Worm (Caenorhabditis elegans): ENCODE results near the gene srxa-7.

Gene srxa-7

DNA sequence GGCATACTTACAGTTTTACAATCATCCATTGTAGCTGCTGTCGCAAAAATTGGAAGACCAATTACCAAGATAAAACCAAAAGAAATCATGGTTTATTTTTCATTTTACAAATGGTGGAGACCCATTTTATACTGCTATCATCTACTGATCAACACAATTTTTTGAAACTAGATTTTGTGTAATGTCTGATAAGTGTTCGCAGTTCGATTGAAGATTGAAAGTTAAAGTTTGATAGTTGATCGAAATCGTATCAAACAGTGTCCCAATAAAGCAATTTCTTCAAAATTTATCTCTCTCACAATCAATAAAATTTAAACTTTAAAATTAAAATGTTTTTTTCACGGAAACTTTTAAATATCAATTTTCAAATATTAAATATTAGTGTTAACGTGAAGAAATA lies 36.2 kb upstream of the srxa-7 start, which contains the start of gene T13F3.6:
Gene T13F3.6 (minus strand): TSS at position 101 of the 400 bp plus-strand sequence.
- no peak for TF ChIP-seq nhr-111 (GFP tag; optimal IDR thresholded peaks at IDR 0.05)
- TF ChIP-seq dpl-1 (GFP tag; optimal IDR thresholded peaks at IDR 0.05), result no peak
- no peak for TF ChIP-seq madf-5 (GFP tag; IDR thresholded peaks at IDR 0.05)
- no peak for TF ChIP-seq D1046.2 (GFP tag; IDR thresholded peaks at IDR 0.05)
- no peak for TF ChIP-seq F44E2.7 (GFP tag; IDR thresholded peaks at IDR 0.05)
- TF ChIP-seq aha-1 (tag), result no peak

DNA sequence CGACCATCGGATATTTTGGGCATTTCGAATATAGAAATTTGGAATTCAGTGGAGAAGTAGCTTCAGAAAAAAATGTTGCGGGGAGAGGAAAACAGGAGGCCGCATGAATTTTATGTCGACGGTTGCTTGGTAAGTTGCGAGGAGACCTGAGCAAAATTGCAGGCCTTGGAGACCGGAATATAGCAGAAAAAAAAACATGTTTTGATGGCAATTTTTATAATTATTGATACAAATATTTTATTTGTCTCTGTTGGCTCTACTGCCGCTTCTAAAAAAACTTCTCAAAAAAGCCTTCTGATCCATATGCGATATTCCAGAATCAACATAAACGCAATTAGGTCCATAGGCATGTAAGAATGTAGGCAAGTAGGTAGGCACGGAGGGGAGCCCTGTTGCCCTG lies 32.0 kb upstream of the srxa-7 start, which contains the start of gene pacl-1:
Gene pacl-1 (minus strand): TSS at position 101 of the 400 bp plus-strand sequence.
- no peak for TF ChIP-seq ceh-62 (tag; optimal IDR thresholded peaks at IDR 0.05)
- TF ChIP-seq ZK337.2 (GFP tag; IDR thresholded peaks at IDR 0.05), result no peak
- TF ChIP-seq ceh-44 (GFP tag; IDR thresholded peaks at IDR 0.05), result no peak
- TF ChIP-seq egl-27 (tag; optimal IDR thresholded peaks at IDR 0.05), result no peak
- no peak for TF ChIP-seq hlh-11 (tag; optimal IDR thresholded peaks at IDR 0.05)
- TF ChIP-seq Y5F2A.4 (GFP tag; optimal IDR thresholded peaks at IDR 0.05), result no peak
- TF ChIP-seq lin-13 (GFP tag; optimal IDR thresholded peaks at IDR 0.05), result no peak
- no peak for TF ChIP-seq saeg-2 (GFP tag; IDR thresholded peaks at IDR 0.05)
- TF ChIP-seq attf-4 (tag; optimal IDR thresholded peaks at IDR 0.05), result no peak
- TF ChIP-seq snpc-1.2 (GFP tag; IDR thresholded peaks at IDR 0.05), result no peak
- no peak for TF ChIP-seq F26F4.8 (GFP tag; conservative IDR thresholded peaks at IDR 0.05)
- TF ChIP-seq zip-2 (tag; optimal IDR thresholded peaks at IDR 0.05), result no peak
- TF ChIP-seq rbr-2 (tag; optimal IDR thresholded peaks at IDR 0.05), result no peak
- no peak for TF ChIP-seq skn-1 (tag; optimal IDR thresholded peaks at IDR 0.05)

DNA sequence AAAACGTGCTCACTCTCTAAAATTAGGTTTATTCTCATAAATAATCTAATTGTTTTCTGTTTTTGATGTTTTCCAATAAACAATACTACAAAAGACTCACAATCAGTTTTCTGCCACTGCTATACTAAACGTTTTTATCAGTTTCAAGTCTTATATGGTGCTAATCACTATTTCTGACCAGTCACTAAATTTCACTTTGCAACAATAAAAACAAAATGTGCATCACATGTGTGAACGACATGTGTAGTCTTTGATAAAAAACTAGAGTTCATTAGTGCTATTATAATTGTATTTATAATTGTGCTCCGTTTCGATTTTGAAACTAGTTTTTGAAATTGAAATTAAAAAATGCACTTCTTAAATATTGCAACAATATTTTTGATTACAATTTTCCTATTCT lies 29.4 kb upstream of the srxa-7 start, which contains the start of gene cyp-37B1:
Gene cyp-37B1 (plus strand): TSS at position 199 of the 400 bp plus-strand sequence.
- TF ChIP-seq ceh-20 (GFP tag; IDR thresholded peaks at IDR 0.05) (no peak), nhr-237 (tag; optimal IDR thresholded peaks at IDR 0.05) (no peak), dmd-6 (GFP tag; IDR thresholded peaks at IDR 0.05) (peak; percentile 90), nhr-102 (tag; optimal IDR thresholded peaks at IDR 0.05) (peak; percentile 73), nhr-28 (tag; optimal IDR thresholded peaks at IDR 0.05) (peak; percentile 97), dve-1 (tag; optimal IDR thresholded peaks at IDR 0.05; ENCODE audit: insufficient read depth) (peak; percentile 87), nhr-48 (tag; optimal IDR thresholded peaks at IDR 0.05) (peak; percentile 69), hlh-11 (tag; optimal IDR thresholded peaks at IDR 0.05) (peak; percentile 85), zip-11 (GFP tag; IDR thresholded peaks at IDR 0.05) (no peak), nhr-77 (tag; optimal IDR thresholded peaks at IDR 0.05) (peak; percentile 87), daf-16 (GFP tag; optimal IDR thresholded peaks at IDR 0.05) (no peak), daf-16 (tag; optimal IDR thresholded peaks at IDR 0.05) (peak; percentile 95), php-3 (GFP tag; IDR thresholded peaks at IDR 0.05) (peak; percentile 82), pqm-1 (tag; optimal IDR thresholded peaks at IDR 0.05) (peak; percentile 89)

DNA sequence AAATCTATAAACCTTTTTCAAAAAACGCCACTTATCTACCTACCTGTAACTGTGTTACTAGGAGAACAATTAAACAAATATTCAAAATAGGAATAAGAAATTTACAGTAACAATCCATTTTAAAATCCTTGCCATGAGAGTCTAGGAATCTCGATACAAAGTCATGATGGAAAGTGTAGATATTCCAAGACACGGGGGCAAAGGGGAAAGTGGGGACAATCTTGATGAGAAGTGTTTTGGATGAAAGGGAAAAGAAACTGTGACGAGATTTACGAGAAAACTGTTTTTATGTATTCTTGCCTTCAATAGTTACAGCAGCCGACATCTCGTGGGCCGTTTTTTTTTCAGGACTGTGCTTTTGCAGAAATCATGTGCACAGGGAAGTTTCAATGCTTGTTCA lies 25.2 kb upstream of the srxa-7 start, which contains the start of gene F28G4.2:
Gene F28G4.2 (minus strand): TSS at position 175 of the 400 bp plus-strand sequence.
- TF ChIP-seq dmd-8 (GFP tag; IDR thresholded peaks at IDR 0.05) (no peak), spr-1 (tag; optimal IDR thresholded peaks at IDR 0.05) (no peak), aly-2 (tag; optimal IDR thresholded peaks at IDR 0.05) (no peak), ztf-11 (tag; optimal IDR thresholded peaks at IDR 0.05) (no peak)

DNA sequence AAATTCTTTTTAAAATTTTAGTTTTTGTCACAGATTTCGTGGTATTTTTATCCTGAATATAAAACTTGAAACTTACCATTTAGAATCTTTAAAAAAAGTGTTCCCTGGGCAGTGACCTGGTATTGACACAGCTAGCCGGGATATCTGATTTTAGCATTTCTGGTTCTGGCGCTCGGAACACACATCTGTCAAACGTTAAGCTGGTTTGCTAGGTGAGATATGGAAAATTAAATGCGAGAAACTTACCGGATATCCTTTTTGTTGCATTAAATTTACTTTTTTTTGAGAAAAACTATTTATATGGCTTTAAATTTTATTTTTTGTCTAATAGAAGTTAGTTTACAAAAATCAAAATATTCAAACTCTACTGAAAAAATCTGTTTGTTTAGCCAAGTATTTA lies 21.6 kb upstream of the srxa-7 start, which contains the start of gene F28G4.4:
Gene F28G4.4 (minus strand): TSS at position 101 of the 400 bp plus-strand sequence.
- TF ChIP-seq Y105C5A.15 (GFP tag; IDR thresholded peaks at IDR 0.05), result no peak
- TF ChIP-seq unc-62 (GFP tag; optimal IDR thresholded peaks at IDR 0.05 in 1 of 2), result peak in 1 of 2 experiments; percentile 66
- no peak for TF ChIP-seq unc-62 (tag; optimal IDR thresholded peaks at IDR 0.05)
